Fruit fly (Drosophila melanogaster): ENCODE results near the gene CG15725.

Gene CG15725

DNA sequence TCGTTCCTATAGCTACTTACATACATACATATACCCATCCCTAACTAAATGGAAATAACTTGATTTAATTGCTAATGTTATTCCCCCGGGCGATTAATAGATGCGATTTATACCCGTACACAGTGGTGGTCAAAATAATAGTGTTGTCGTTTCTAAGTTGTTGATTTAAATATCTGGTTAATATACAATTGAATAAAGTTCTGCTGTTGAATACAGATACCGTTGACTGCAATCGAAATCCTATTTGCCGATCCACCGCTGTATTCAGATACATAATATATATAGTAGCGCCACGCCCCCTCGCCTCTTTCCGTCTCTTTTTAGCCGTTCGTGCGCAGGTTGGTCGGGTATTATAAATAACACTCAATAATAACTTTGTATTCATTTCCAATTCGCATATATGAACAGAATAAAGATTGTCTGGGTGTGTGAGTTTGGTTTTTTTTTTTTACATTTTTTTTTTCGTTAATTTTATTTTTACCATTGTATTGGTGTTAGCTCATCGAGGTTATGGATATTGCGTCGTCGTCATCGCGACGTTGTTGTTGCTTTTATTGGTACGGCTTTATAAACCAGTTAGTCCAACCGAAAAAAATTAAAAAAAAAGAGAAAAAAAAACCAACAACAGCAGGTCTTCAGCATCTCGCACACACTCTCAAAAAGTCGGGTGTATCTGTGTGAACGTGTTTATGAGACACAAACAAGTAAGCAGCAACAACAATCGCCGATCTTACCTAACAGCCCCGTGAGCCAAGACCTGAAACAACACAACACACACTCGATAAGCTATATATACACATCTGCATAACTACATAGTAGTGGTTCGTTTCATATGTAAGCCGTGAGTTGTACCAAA, 33.1 kb upstream of the CG15725 start (continued):
- TF ChIP-seq Sox14 (GFP tag; optimal IDR thresholded peaks at IDR 0.05) (no peak), fd85E (GFP tag; optimal IDR thresholded peaks at IDR 0.05) (no peak), CG32006 (GFP tag; optimal IDR thresholded peaks at IDR 0.05) (no peak), CG1621 (tag; optimal IDR thresholded peaks at IDR 0.05) (peak; percentile 57), Ets21C (GFP tag; optimal IDR thresholded peaks at IDR 0.05) (no peak), fkh (GFP tag; optimal IDR thresholded peaks at IDR 0.05) (peak; percentile 43), CG7368 (GFP tag; optimal IDR thresholded peaks at IDR 0.05) (no peak), Eip75B (GFP tag; optimal IDR thresholded peaks at IDR 0.05) (peak; percentile 36), esn (GFP tag; optimal IDR thresholded peaks at IDR 0.05) (peak; percentile 28), Eip78C (GFP tag) (peak; percentile 76), CG6163 (GFP tag; IDR thresholded peaks at IDR 0.05) (peak; percentile 77), Met (GFP tag; optimal IDR thresholded peaks at IDR 0.05) (peak; percentile 14), CG9139 (GFP tag; optimal IDR thresholded peaks at IDR 0.05) (peak; percentile 84), CG6808 (GFP tag; optimal IDR thresholded peaks at IDR 0.05) (peak; percentile 87), Lpt (GFP tag; optimal IDR thresholded peaks at IDR 0.05) (peak; percentile 37), cyc (GFP tag; optimal IDR thresholded peaks at IDR 0.05) (no peak), Gug (GFP tag; IDR thresholded peaks at IDR 0.05) (0 out of 2 replicates have a peak, but pooled peaks have one; percentile 12), CG4318 (GFP tag; optimal IDR thresholded peaks at IDR 0.05) (no peak), CG8632 (GFP tag; optimal IDR thresholded peaks at IDR 0.05) (peak; percentile 29), Hr39 (GFP tag; optimal IDR thresholded peaks at IDR 0.05) (peak; percentile 16), CG6276 (GFP tag; optimal IDR thresholded peaks at IDR 0.05) (peak; percentile 31), CG11294 (GFP tag; IDR thresholded peaks at IDR 0.05) (no peak), ss (GFP tag; optimal IDR thresholded peaks at IDR 0.05) (peak; percentile 91 to 93), fd59A (GFP tag; optimal IDR thresholded peaks at IDR 0.05) (no peak), CG3032 (tag; optimal IDR thresholded peaks at IDR 0.05) (peak; percentile 27), dsx (GFP tag; optimal IDR thresholded peaks at IDR 0.05; ENCODE audit: poor library complexity, severe bottlenecking) (peak; percentile 76), topi (GFP tag; optimal IDR thresholded peaks at IDR 0.05) (peak; percentile 36)

- peak; percentile 64 for TF ChIP-seq CG6854 (GFP tag; optimal IDR thresholded peaks at IDR 0.05)
- no peak for TF ChIP-seq eg (GFP tag; IDR thresholded peaks at IDR 0.05)
- TF ChIP-seq esn (GFP tag; optimal IDR thresholded peaks at IDR 0.05), result no peak
- peak; percentile 29 for TF ChIP-seq CG6276 (GFP tag; optimal IDR thresholded peaks at IDR 0.05)
- TF ChIP-seq CG11294 (GFP tag; IDR thresholded peaks at IDR 0.05), result no peak
- TF ChIP-seq Hr4 (GFP tag; optimal IDR thresholded peaks at IDR 0.05), result no peak
- TF ChIP-seq Blimp-1 (GFP tag; optimal IDR thresholded peaks at IDR 0.05), result peak; percentile 67
- TF ChIP-seq fkh (GFP tag; optimal IDR thresholded peaks at IDR 0.05), result peak; percentile 49
- TF ChIP-seq dac (GFP tag; optimal IDR thresholded peaks at IDR 0.05), result no peak
- TF ChIP-seq CG6792 (GFP tag; optimal IDR thresholded peaks at IDR 0.05), result no peak
- no peak for TF ChIP-seq lz (GFP tag; optimal IDR thresholded peaks at IDR 0.05)
- no peak for TF ChIP-seq Sox15 (GFP tag; optimal IDR thresholded peaks at IDR 0.05)
- no peak for TF ChIP-seq CG4318 (GFP tag; optimal IDR thresholded peaks at IDR 0.05)
- TF ChIP-seq cyc (GFP tag; optimal IDR thresholded peaks at IDR 0.05), result no peak
- TF ChIP-seq Ets96B (tag; optimal IDR thresholded peaks at IDR 0.05), result peak; percentile 64
- no peak for TF ChIP-seq CG8319 (GFP tag; optimal IDR thresholded peaks at IDR 0.05)
- TF ChIP-seq Sox102F (GFP tag; optimal IDR thresholded peaks at IDR 0.05), result peak; percentile 21
- TF ChIP-seq CG3919 (GFP tag; optimal IDR thresholded peaks at IDR 0.05), result peak; percentile 10
- peak; percentile 20 for TF ChIP-seq CG10669 (GFP tag; optimal IDR thresholded peaks at IDR 0.05)
- no peak for TF ChIP-seq CG32006 (GFP tag; optimal IDR thresholded peaks at IDR 0.05)
- TF ChIP-seq CG3032 (tag; optimal IDR thresholded peaks at IDR 0.05), result peak; percentile 30
- TF ChIP-seq Sox14 (GFP tag; optimal IDR thresholded peaks at IDR 0.05), result peak; percentile 14
- peak; percentile 71 for TF ChIP-seq CG6163 (GFP tag; IDR thresholded peaks at IDR 0.05)
- TF ChIP-seq salr (GFP tag; optimal IDR thresholded peaks at IDR 0.05), result peak in 1 of 2 experiments; percentile 24
- TF ChIP-seq CG34406 (GFP tag; optimal IDR thresholded peaks at IDR 0.05), result no peak
- peak; percentile 77 for TF ChIP-seq CG6808 (GFP tag; optimal IDR thresholded peaks at IDR 0.05)
- peak; percentile 45 for TF ChIP-seq Lpt (GFP tag; optimal IDR thresholded peaks at IDR 0.05)
- peak; percentile 32 for TF ChIP-seq CG16779 (tag; optimal IDR thresholded peaks at IDR 0.05)
- no peak for TF ChIP-seq CG11762 (GFP tag; optimal IDR thresholded peaks at IDR 0.05; ENCODE audit: insufficient read depth)
- TF ChIP-seq Hr39 (GFP tag; optimal IDR thresholded peaks at IDR 0.05), result no peak
- TF ChIP-seq acj6 (GFP tag; optimal IDR thresholded peaks at IDR 0.05), result no peak
- TF ChIP-seq Met (GFP tag; optimal IDR thresholded peaks at IDR 0.05), result peak; percentile 31
Measured at dm6 chrX:12673833-12674541, 31.7 kb upstream of the CG15725 start.

Measured in whole organism, prepupa.